Worm (Caenorhabditis elegans): ENCODE measurements around the gene mog-4.

- TF ChIP-seq mep-1 (tag; optimal IDR thresholded peaks at IDR 0.05): no peak
- no peak for TF ChIP-seq snpc-4 (tag; optimal IDR thresholded peaks at IDR 0.05)
- TF ChIP-seq lsy-2 (tag; optimal IDR thresholded peaks at IDR 0.05): no peak
- no peak for TF ChIP-seq pha-4 (tag; optimal IDR thresholded peaks at IDR 0.05)
- TF ChIP-seq lin-13 (tag; optimal IDR thresholded peaks at IDR 0.05): no peak
- TF ChIP-seq nhr-237 (tag; optimal IDR thresholded peaks at IDR 0.05): no peak
- no peak for TF ChIP-seq unc-62 (GFP tag; optimal IDR thresholded peaks at IDR 0.05)
- TF ChIP-seq sem-2 (GFP tag; optimal IDR thresholded peaks at IDR 0.05): no peak
- TF ChIP-seq ztf-11 (tag; optimal IDR thresholded peaks at IDR 0.05): no peak
Measured at ce11 chrII:14511189-14511588, 50.2 kb downstream of the mog-4 start, which contains the start of gene K10H10.13.
